Worm (Caenorhabditis elegans) whole organism, early embryonic: Measurements from ENCODE around the gene Y62H9A.1.

ENCODE experiments used
- F13C5.2 ChIP-seq: sonication (generic microtip); optimal IDR thresholded peaks from 2 replicates; lab custom pipeline; 2017; ENCODE audit warnings: mild to moderate bottlenecking, missing genetic modification characterization, inconsistent platforms, missing compliant biosample characterization
- aly-1 ChIP-seq: sonication (generic microtip); optimal IDR thresholded peaks from 2 replicates; lab custom pipeline; 2016; ENCODE audit warnings: missing genetic modification characterization, missing compliant biosample characterization
- ama-1 ChIP-seq: fragments of 150-350 bp; optimal IDR thresholded peaks from 2 replicates; lab custom pipeline; 2014
- hnd-1 ChIP-seq: sonication (generic microtip); optimal IDR thresholded peaks from 2 replicates; lab custom pipeline; 2016; ENCODE audit warnings: missing genetic modification characterization, missing compliant biosample characterization
- pes-1 ChIP-seq: fragments of 200-800 bp; sonication (Bioruptor generic); IDR thresholded peaks from 2 replicates; pipeline ENCODE4 v1.3.6; 2022; ENCODE audit warnings: missing genetic modification reagents, missing genetic modification characterization, missing compliant biosample characterization
- sea-1 ChIP-seq: fragments of 200-800 bp; sonication (Bioruptor generic); conservative IDR thresholded peaks from 2 replicates; pipeline ENCODE4 v1.3.6; 2022; ENCODE audit warnings: missing genetic modification characterization, missing compliant biosample characterization
- tbx-11 ChIP-seq: fragments of 200-800 bp; sonication (Bioruptor generic); IDR thresholded peaks from 2 replicates; pipeline ENCODE4 v1.3.6; 2022; ENCODE audit warnings: missing genetic modification characterization, missing compliant biosample characterization
- tra-4 ChIP-seq: sonication (generic microtip); optimal IDR thresholded peaks from 2 replicates; lab custom pipeline; 2017; ENCODE audit warnings: missing genetic modification characterization, missing compliant biosample characterization

DNA sequence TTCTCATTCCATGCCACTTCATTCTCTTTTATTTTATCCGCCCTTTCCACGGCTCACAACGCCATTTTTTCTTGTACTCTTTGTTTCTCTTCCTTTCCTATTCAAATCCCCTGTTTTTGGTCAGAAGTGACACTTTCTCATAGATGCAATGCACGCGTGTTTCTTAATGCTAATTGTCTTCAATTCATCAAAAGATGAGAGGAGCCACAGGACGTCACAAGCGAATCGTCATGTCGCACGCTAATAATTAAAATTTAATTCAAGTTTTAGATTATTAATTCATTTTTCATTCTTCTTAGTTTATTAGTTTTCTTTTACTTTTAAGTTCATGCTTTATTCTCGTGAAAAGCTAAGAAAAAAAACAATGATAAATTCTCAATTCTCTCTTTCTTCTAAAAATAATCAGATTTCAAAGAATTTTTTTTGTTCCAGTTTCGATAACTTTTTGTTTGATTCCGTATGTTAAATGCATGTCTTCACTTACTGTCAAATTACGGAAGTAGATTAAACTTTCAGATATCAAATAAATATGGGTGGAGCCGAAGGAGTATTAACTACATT lies 45.5 kb downstream of the Y62H9A.1 start, which contains the start of gene Y62H9A.14:
- no peak for TF ChIP-seq F13C5.2
- no peak for TF ChIP-seq tra-4 (tag; lab: Kevin White, UChicago)
- no peak for TF ChIP-seq aly-1 (tag; lab: Kevin White, UChicago)
- TF ChIP-seq ama-1 = no peak
- TF ChIP-seq hnd-1 (tag; lab: Kevin White, UChicago) = no peak
- no peak for TF ChIP-seq pes-1 (GFP tag; lab: Robert Waterston, UW)
- no peak for TF ChIP-seq tbx-11 (GFP tag; lab: Robert Waterston, UW)
- no peak for TF ChIP-seq sea-1 (GFP tag; lab: Robert Waterston, UW)
